Worm (Caenorhabditis elegans): ENCODE measurements around the gene mak-1.

mak-1 gene

ce11 chrII:8747939-8748352, 4.1 kb downstream of the mak-1 start:
- no peak for TF ChIP-seq fkh-8 (tag; optimal IDR thresholded peaks at IDR 0.05)
- no peak for TF ChIP-seq nhr-90 (tag; optimal IDR thresholded peaks at IDR 0.05; ENCODE audit: poor library complexity)
- TF ChIP-seq mdl-1 (tag; optimal IDR thresholded peaks at IDR 0.05): no peak
- TF ChIP-seq egl-13 (tag; optimal IDR thresholded peaks at IDR 0.05): no peak
- no peak for TF ChIP-seq aly-2 (tag; optimal IDR thresholded peaks at IDR 0.05)
- no peak for TF ChIP-seq unc-62 (GFP tag; optimal IDR thresholded peaks at IDR 0.05)
- TF ChIP-seq mab-9 (GFP tag; IDR thresholded peaks at IDR 0.05): no peak
- no peak for TF ChIP-seq ceh-88 (GFP tag; IDR thresholded peaks at IDR 0.05)
- no peak for TF ChIP-seq nhr-84 (tag; optimal IDR thresholded peaks at IDR 0.05)
- TF ChIP-seq ztf-4 (tag; optimal IDR thresholded peaks at IDR 0.05): no peak
- TF ChIP-seq ceh-8 (GFP tag; optimal IDR thresholded peaks at IDR 0.05): no peak
- TF ChIP-seq nhr-71 (tag; optimal IDR thresholded peaks at IDR 0.05): no peak
- TF ChIP-seq alr-1 (tag; optimal IDR thresholded peaks at IDR 0.05; ENCODE audit: borderline replicate concordance): no peak
- no peak for TF ChIP-seq lir-3 (tag; optimal IDR thresholded peaks at IDR 0.05; ENCODE audit: poor library complexity)
- no peak for TF ChIP-seq ets-5 (GFP tag; IDR thresholded peaks at IDR 0.05)
- no peak for TF ChIP-seq swsn-7 (tag; optimal IDR thresholded peaks at IDR 0.05)

- TF ChIP-seq lin-39 (tag; optimal IDR thresholded peaks at IDR 0.05) (no peak), efl-1 (optimal IDR thresholded peaks at IDR 0.05) (no peak), efl-1 (GFP tag; optimal IDR thresholded peaks at IDR 0.05 in 1 of 2) (peak in 1 of 2 experiments; percentile 64), egl-13 (tag; optimal IDR thresholded peaks at IDR 0.05) (no peak)
These were observed 4.8 kb downstream of the mak-1 start for ce11 chrII:8748638-8749037.

- TF ChIP-seq lin-14 (GFP tag; optimal IDR thresholded peaks at IDR 0.05) (no peak), blmp-1 (tag; optimal IDR thresholded peaks at IDR 0.05) (peak; percentile 100), nhr-90 (tag; optimal IDR thresholded peaks at IDR 0.05; ENCODE audit: poor library complexity) (no peak), unc-62 (GFP tag; optimal IDR thresholded peaks at IDR 0.05) (no peak), ama-1 (optimal IDR thresholded peaks at IDR 0.05) (no peak), C34B4.2 (tag; optimal IDR thresholded peaks at IDR 0.05) (no peak)
These were observed 5.2 kb downstream of the mak-1 start for ce11 chrII:8749084-8749483.

ce11 chrII:8750056-8750455, 6.2 kb downstream of the mak-1 start:
- TF ChIP-seq swsn-7 (tag; optimal IDR thresholded peaks at IDR 0.05) (no peak), lin-13 (GFP tag; optimal IDR thresholded peaks at IDR 0.05) (no peak), tbx-2 (tag; optimal IDR thresholded peaks at IDR 0.05) (no peak), mab-9 (GFP tag; IDR thresholded peaks at IDR 0.05) (no peak), aha-1 (tag; optimal IDR thresholded peaks at IDR 0.05) (no peak), ztf-11 (tag; optimal IDR thresholded peaks at IDR 0.05) (no peak), grh-1 (GFP tag; IDR thresholded peaks at IDR 0.05) (no peak), ets-5 (GFP tag; IDR thresholded peaks at IDR 0.05) (no peak), zag-1 (tag; optimal IDR thresholded peaks at IDR 0.05) (no peak), lin-14 (GFP tag; optimal IDR thresholded peaks at IDR 0.05) (peak; percentile 28), blmp-1 (tag; optimal IDR thresholded peaks at IDR 0.05) (peak; percentile 95), ceh-8 (GFP tag; optimal IDR thresholded peaks at IDR 0.05) (no peak), sox-4 (tag; optimal IDR thresholded peaks at IDR 0.05) (no peak), ceh-82 (tag; optimal IDR thresholded peaks at IDR 0.05) (no peak), nhr-19 (GFP tag; conservative IDR thresholded peaks at IDR 0.05) (no peak), pag-3 (tag; optimal IDR thresholded peaks at IDR 0.05; ENCODE audit: borderline replicate concordance, insufficient read depth) (no peak), tlp-1 (tag; optimal IDR thresholded peaks at IDR 0.05) (no peak), nhr-28 (tag; optimal IDR thresholded peaks at IDR 0.05) (no peak), nhr-76 (tag; optimal IDR thresholded peaks at IDR 0.05) (no peak), skn-1 (tag; optimal IDR thresholded peaks at IDR 0.05) (peak; percentile 60), snu-23 (GFP tag; optimal IDR thresholded peaks at IDR 0.05) (peak; percentile 1), lin-15B (tag; optimal IDR thresholded peaks at IDR 0.05) (no peak), fkh-4 (tag; optimal IDR thresholded peaks at IDR 0.05; ENCODE audit: borderline replicate concordance) (no peak), unc-30 (tag; optimal IDR thresholded peaks at IDR 0.05) (no peak), unc-86 (tag; optimal IDR thresholded peaks at IDR 0.05) (no peak), C16A3.4 (tag; optimal IDR thresholded peaks at IDR 0.05) (no peak), ces-1 (GFP tag; optimal IDR thresholded peaks at IDR 0.05) (no peak), unc-62 (GFP tag; optimal IDR thresholded peaks at IDR 0.05) (no peak), lin-39 (tag; optimal IDR thresholded peaks at IDR 0.05) (no peak)
